Worm (Caenorhabditis elegans) whole organism, midembryonic: Measurements from ENCODE around the gene rike-1.

Experiments used
- flt-1 ChIP-seq: fragments of 200-800 bp; sonication (Bioruptor generic); IDR thresholded peaks from 2 replicates; pipeline ENCODE4 v1.3.6; 2022; ENCODE audit warnings: missing genetic modification characterization, missing compliant biosample characterization
- tab-1 ChIP-seq: fragments of 200-800 bp; sonication (Bioruptor generic); IDR thresholded peaks from 2 replicates; pipeline ENCODE4 v1.3.6; 2022; ENCODE audit warnings: missing genetic modification characterization, missing compliant biosample characterization

DNA sequence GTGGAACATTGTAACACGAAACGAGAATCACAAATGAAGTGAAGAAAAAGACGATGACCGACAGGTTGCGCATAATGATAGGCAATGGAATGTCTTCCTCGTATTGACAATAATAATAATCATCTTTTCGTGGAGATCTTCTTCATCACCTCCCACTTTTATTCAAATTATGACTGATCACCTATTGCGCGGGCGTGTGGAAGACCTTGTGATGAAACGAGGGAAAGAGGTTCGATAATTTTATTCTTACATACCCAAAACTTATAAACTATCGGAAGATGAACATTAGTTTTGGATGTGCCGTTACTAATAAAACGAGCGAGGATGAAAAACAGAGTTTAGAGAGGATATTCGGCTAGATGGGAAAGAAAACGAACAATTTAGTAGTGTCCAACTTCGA is 22.6 kb downstream of the rike-1 start, which contains the start of gene C53A5.2:
- TF ChIP-seq flt-1 (GFP tag; lab: Robert Waterston, UW) (no peak), tab-1 (GFP tag; lab: Robert Waterston, UW) (no peak)
